Worm (Caenorhabditis elegans) whole organism, early embryonic: Measurements from ENCODE around the gene sulp-5.

Experiments used
- B0310.2 ChIP-seq: sonication (generic microtip); optimal IDR thresholded peaks from 2 replicates; lab custom pipeline; 2016; ENCODE audit warnings: mild to moderate bottlenecking, missing genetic modification characterization, missing compliant biosample characterization
- F13C5.2 ChIP-seq: sonication (generic microtip); optimal IDR thresholded peaks from 2 replicates; lab custom pipeline; 2017; ENCODE audit warnings: mild to moderate bottlenecking, missing genetic modification characterization, inconsistent platforms, missing compliant biosample characterization
- aly-1 ChIP-seq: sonication (generic microtip); optimal IDR thresholded peaks from 2 replicates; lab custom pipeline; 2016; ENCODE audit warnings: missing genetic modification characterization, missing compliant biosample characterization
- ama-1 ChIP-seq: fragments of 150-350 bp; optimal IDR thresholded peaks from 2 replicates; lab custom pipeline; 2014
- ceh-13 ChIP-seq: fragments of 200-800 bp; sonication (Bioruptor generic); optimal IDR thresholded peaks from 2 replicates; lab custom pipeline; 2018; ENCODE audit warnings: mild to moderate bottlenecking, missing genetic modification characterization, missing compliant biosample characterization
- ceh-36 ChIP-seq: sonication (generic microtip); optimal IDR thresholded peaks from 2 replicates; lab custom pipeline; 2016; ENCODE audit warnings: missing genetic modification characterization, inconsistent platforms, missing compliant biosample characterization
- ets-7 ChIP-seq: sonication (generic microtip); optimal IDR thresholded peaks from 2 replicates; lab custom pipeline; 2016; ENCODE audit warnings: missing genotype, missing genetic modification characterization, missing compliant biosample characterization
- flt-1 ChIP-seq: fragments of 200-800 bp; sonication (Bioruptor generic); IDR thresholded peaks from 2 replicates; pipeline ENCODE4 v1.3.6; 2022; ENCODE audit warnings: missing genetic modification characterization, missing compliant biosample characterization
- hmbx-1 ChIP-seq: sonication (generic microtip); optimal IDR thresholded peaks from 2 replicates; lab custom pipeline; 2016; ENCODE audit warnings: mild to moderate bottlenecking, missing genetic modification characterization, missing compliant biosample characterization
- hmg-4 ChIP-seq: fragments of 200-800 bp; sonication (Bioruptor generic); optimal IDR thresholded peaks from 2 replicates; lab custom pipeline; 2018; ENCODE audit warnings: mild to moderate bottlenecking, missing genetic modification characterization, missing compliant biosample characterization
- hnd-1 ChIP-seq: sonication (generic microtip); optimal IDR thresholded peaks from 2 replicates; lab custom pipeline; 2016; ENCODE audit warnings: missing genetic modification characterization, missing compliant biosample characterization
- pes-1 ChIP-seq: fragments of 200-800 bp; sonication (Bioruptor generic); IDR thresholded peaks from 2 replicates; pipeline ENCODE4 v1.3.6; 2022; ENCODE audit warnings: missing genetic modification reagents, missing genetic modification characterization, missing compliant biosample characterization
- scrt-1 ChIP-seq: fragments of 200-800 bp; sonication (Bioruptor generic); IDR thresholded peaks from 2 replicates; pipeline ENCODE4 v1.3.6; 2022; ENCODE audit warnings: missing genetic modification characterization, missing compliant biosample characterization
- sea-1 ChIP-seq: fragments of 200-800 bp; sonication (Bioruptor generic); conservative IDR thresholded peaks from 2 replicates; pipeline ENCODE4 v1.3.6; 2022; ENCODE audit warnings: missing genetic modification characterization, missing compliant biosample characterization
- tbx-11 ChIP-seq: fragments of 200-800 bp; sonication (Bioruptor generic); IDR thresholded peaks from 2 replicates; pipeline ENCODE4 v1.3.6; 2022; ENCODE audit warnings: missing genetic modification characterization, missing compliant biosample characterization
- tbx-37 ChIP-seq: fragments of 200-800 bp; sonication (Bioruptor generic); conservative IDR thresholded peaks from 2 replicates; pipeline ENCODE4 v1.3.6; 2022; ENCODE audit warnings: missing genetic modification reagents, missing genetic modification characterization, missing compliant biosample characterization
- tra-4 ChIP-seq: sonication (generic microtip); optimal IDR thresholded peaks from 2 replicates; lab custom pipeline; 2017; ENCODE audit warnings: missing genetic modification characterization, missing compliant biosample characterization

Gene sulp-5

DNA sequence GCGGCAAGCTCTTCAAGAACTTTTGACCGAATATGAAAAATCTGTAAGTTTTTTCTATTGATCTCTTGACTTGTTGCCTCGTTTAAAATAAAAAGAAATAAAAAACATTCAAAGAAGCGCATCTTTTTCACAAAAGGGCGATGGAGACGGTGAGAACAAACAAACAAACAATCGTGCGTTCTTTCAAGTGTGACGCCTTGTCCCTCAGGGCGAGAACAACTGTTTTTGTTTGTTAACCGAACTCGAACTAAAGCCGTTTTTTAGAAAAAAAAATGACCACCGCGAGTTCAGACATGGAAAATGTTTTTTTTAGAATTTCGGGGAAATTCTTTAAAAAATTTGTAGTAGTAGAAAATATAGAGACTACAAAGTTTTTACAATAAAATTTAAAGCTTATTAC, 32.9 kb upstream of the sulp-5 start:
- no peak for TF ChIP-seq hmg-4
- no peak for TF ChIP-seq ceh-36
- no peak for TF ChIP-seq hnd-1 (tag; lab: Kevin White, UChicago)
- TF ChIP-seq ama-1 (lab: Kevin White, UChicago), result no peak
- TF ChIP-seq tbx-11, result no peak
- TF ChIP-seq ceh-13 (GFP tag; lab: Kevin White, UChicago), result no peak
- no peak for TF ChIP-seq hmbx-1 (tag; lab: Kevin White, UChicago)
- TF ChIP-seq F13C5.2 (tag; lab: Kevin White, UChicago), result no peak
- no peak for TF ChIP-seq B0310.2 (tag; lab: Kevin White, UChicago)
- TF ChIP-seq pes-1 (GFP tag; lab: Robert Waterston, UW), result no peak

DNA sequence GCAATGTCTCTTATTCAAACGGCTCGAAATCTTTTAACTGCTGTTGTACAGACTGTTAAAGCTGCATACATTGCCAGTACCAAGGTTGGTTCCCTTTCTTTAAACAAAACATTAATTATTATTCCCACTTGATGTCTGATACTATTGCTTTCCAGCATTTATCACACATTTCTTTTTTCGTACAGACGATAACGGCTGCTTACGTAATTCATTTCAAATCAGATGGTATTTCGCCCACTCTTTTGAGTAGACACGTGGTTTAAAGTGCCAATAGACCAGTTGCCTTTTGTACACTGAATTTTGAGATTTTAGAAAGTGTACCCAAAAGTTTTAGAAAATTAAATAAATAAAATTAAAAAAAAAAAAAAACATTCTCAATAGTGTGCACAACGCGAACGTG, 30.4 kb upstream of the sulp-5 start:
- TF ChIP-seq ceh-36 (no peak), hnd-1 (tag; lab: Kevin White, UChicago) (no peak)

DNA sequence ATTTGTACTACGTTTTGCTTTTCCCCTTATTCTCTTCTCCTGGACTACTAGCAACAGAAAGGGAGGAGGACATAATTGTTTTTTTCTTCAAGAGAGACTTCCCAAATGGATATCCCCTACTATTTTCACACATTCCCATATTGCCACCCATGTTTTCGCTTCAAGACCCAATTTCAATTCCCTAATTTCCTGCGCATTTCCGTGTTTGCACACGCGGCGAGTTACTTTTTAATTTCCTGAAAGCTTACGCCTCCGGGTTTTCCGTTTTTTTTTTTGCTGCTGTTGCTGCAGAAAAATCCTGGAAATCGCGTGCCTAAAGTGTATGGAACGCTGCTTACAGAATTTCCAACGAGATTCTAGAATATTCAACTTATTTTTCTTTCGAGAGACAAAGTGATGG, 27.5 kb upstream of the sulp-5 start:
- TF ChIP-seq hmbx-1 (tag; lab: Kevin White, UChicago) (no peak), scrt-1 (no peak), tbx-11 (no peak), aly-1 (tag; lab: Kevin White, UChicago) (no peak), tra-4 (no peak), ceh-36 (no peak), tbx-37 (GFP tag; lab: Robert Waterston, UW) (no peak), hmg-4 (no peak), pes-1 (GFP tag; lab: Robert Waterston, UW) (no peak), hnd-1 (tag; lab: Kevin White, UChicago) (no peak), F13C5.2 (tag; lab: Kevin White, UChicago) (no peak), flt-1 (no peak), ets-7 (tag; lab: Kevin White, UChicago) (no peak), B0310.2 (tag; lab: Kevin White, UChicago) (no peak), sea-1 (no peak), ceh-13 (GFP tag; lab: Kevin White, UChicago) (no peak), ama-1 (lab: Kevin White, UChicago) (no peak)

DNA sequence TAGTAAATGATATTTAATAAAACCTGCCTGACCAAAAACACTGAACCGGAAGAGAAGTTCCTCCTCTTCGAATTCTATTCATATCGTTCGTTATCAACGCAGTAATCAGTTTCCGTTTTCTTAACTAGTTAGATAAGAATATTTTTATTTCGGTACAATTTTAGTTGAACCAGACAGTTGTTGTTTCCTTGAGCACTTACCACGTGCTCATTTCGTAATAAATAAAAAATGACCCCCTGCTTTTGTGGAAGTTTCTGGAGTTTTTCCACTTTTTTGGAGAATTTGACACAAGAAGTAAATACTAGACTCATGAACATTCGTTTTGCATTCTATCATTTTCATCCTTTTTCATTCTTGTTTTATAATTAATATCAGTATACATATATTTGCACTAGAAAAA, 26.1 kb upstream of the sulp-5 start:
- TF ChIP-seq flt-1, result no peak
- TF ChIP-seq hmg-4, result no peak
- TF ChIP-seq tbx-11, result no peak
- TF ChIP-seq ama-1 (lab: Kevin White, UChicago), result no peak
- TF ChIP-seq ets-7 (tag; lab: Kevin White, UChicago), result no peak
- TF ChIP-seq B0310.2 (tag; lab: Kevin White, UChicago), result no peak
- no peak for TF ChIP-seq F13C5.2 (tag; lab: Kevin White, UChicago)
- no peak for TF ChIP-seq aly-1 (tag; lab: Kevin White, UChicago)
- TF ChIP-seq sea-1, result no peak

DNA sequence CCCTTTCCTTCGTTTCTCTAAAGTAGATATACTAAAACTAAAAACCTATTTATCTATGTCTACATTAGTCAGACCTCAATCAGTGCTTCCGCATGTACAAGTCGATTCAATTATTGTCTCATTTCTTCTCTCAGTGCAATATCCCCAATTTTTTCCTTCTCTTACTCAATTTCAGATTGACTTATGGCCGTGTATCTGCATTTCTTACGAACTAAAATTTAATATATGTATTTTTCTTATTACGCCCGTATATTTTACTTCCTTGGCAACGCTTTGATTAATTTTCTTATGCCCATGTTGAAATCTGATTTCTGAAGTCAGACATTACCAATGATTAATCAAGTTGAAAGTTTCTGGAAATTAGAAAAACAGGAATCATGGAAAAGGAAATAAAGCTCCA, 24.9 kb upstream of the sulp-5 start:
- TF ChIP-seq scrt-1 (no peak), hmbx-1 (tag; lab: Kevin White, UChicago) (no peak), tra-4 (no peak), sea-1 (no peak), ets-7 (tag; lab: Kevin White, UChicago) (no peak), flt-1 (no peak), pes-1 (GFP tag; lab: Robert Waterston, UW) (no peak), aly-1 (tag; lab: Kevin White, UChicago) (no peak), tbx-11 (no peak)

DNA sequence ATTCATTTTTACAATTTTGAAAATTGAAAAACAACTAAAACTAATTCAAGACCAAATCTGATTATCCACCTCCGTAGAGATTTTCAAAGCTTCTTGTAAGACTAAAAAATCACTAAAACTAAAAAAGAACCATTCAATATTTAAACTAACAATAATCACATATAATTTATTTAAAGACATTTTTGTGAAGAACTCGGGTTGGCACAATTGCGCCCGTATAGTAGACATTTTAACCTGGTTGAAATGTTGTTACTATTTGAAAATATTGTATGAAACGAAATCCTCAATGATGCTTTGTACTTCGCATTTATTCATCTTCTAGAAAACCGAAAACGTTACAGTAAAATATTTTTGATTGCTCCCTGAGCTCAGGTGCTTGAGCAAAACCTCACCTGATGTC, 23.8 kb upstream of the sulp-5 start:
- TF ChIP-seq tbx-11 (no peak), F13C5.2 (tag; lab: Kevin White, UChicago) (no peak), ceh-13 (GFP tag; lab: Kevin White, UChicago) (no peak), tbx-37 (GFP tag; lab: Robert Waterston, UW) (no peak), aly-1 (tag; lab: Kevin White, UChicago) (no peak), hmbx-1 (tag; lab: Kevin White, UChicago) (no peak), ceh-36 (no peak), flt-1 (no peak), ama-1 (lab: Kevin White, UChicago) (no peak), hmg-4 (no peak), ets-7 (tag; lab: Kevin White, UChicago) (no peak)

DNA sequence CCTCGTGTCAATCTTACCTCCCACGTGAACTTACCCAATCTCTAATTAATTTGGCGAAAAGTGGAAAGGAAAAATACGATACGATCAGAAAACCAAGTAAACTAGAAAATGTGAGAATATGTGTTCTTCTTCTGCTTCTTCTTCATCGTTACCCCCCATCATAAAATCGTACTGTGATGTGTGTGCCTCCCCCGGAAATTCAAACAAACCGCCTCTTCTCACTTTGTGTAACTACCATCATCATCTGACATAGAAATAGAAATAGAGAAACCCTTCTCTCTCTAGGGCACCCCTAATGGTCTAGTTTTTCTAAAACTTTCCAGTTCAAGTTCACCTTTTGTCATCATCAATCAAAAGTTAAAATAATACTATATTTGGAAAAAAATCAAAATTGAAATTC, 22.1 kb upstream of the sulp-5 start:
- TF ChIP-seq ama-1 (lab: Kevin White, UChicago) (no peak), tbx-37 (GFP tag; lab: Robert Waterston, UW) (no peak), aly-1 (tag; lab: Kevin White, UChicago) (no peak), ets-7 (tag; lab: Kevin White, UChicago) (no peak), tra-4 (no peak), B0310.2 (tag; lab: Kevin White, UChicago) (no peak), ceh-36 (no peak), sea-1 (no peak), tbx-11 (no peak)

DNA sequence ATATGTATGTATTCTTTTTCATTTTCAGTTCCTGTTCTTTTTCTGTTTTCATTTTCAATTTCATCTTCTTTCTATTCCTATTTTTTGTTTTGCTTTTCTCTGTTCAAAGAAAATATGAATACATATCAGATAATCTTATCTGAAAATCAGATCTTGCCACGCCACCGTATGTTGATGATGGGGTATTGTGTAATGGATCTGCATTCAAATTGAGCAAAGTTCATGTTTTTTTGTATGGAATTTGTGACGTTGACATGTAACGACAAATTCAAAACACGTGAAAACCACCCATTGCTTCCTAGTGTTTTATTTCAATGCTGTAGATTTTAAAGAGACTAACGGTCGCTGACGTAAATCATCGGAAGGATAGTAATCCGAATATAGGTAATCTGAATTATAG, 21.5 kb upstream of the sulp-5 start:
- no peak for TF ChIP-seq ceh-13 (GFP tag; lab: Kevin White, UChicago)
- TF ChIP-seq scrt-1, result no peak
- TF ChIP-seq flt-1, result no peak
- TF ChIP-seq B0310.2 (tag; lab: Kevin White, UChicago), result no peak
- TF ChIP-seq sea-1, result no peak
- no peak for TF ChIP-seq tbx-11
- TF ChIP-seq hmg-4, result no peak
- TF ChIP-seq tra-4, result no peak
